Fruit fly (Drosophila melanogaster) whole organism, embryonic: ENCODE data around the gene CG33096.

Source experiments
- ATbp ChIP-seq: fragments of 200-800 bp; sonication (Bioruptor generic); optimal IDR thresholded peaks from 2 replicates; lab custom pipeline; 2017; ENCODE audit warnings: missing biosample characterization, mild to moderate bottlenecking, missing genetic modification characterization, missing genetic modification reagents
- Ada2b ChIP-seq: fragments of 200-800 bp; sonication (Bioruptor generic); IDR thresholded peaks from 2 replicates; pipeline ENCODE4 v1.3.6; 2022; ENCODE audit warnings: missing biosample characterization, missing genetic modification characterization
- CG10431 ChIP-seq: fragments of 200-800 bp; sonication (Bioruptor generic); optimal IDR thresholded peaks from 3 replicates; lab custom pipeline; 2018; ENCODE audit warnings: missing biosample characterization, mild to moderate bottlenecking, missing genetic modification characterization
- CG10543 ChIP-seq: fragments of 200-800 bp; sonication (Bioruptor generic); optimal IDR thresholded peaks from 3 replicates; lab custom pipeline; 2017; ENCODE audit warnings: missing biosample characterization, mild to moderate bottlenecking, missing genetic modification characterization, moderate library complexity
- CG12942 ChIP-seq: fragments of 200-800 bp; sonication (Bioruptor generic); optimal IDR thresholded peaks from 3 replicates; lab custom pipeline; 2016; ENCODE audit warnings: missing biosample characterization, missing genetic modification characterization
- CG13775 ChIP-seq: fragments of 200-800 bp; sonication (Bioruptor generic); optimal IDR thresholded peaks from 3 replicates; lab custom pipeline; 2017; ENCODE audit warnings: missing biosample characterization, mild to moderate bottlenecking, missing genetic modification characterization
- CG1602 ChIP-seq: fragments of 200-800 bp; sonication (Bioruptor generic); optimal IDR thresholded peaks from 3 replicates; lab custom pipeline; 2016; ENCODE audit warnings: missing biosample characterization, missing genetic modification characterization
- CG16863 ChIP-seq: fragments of 200-800 bp; sonication (Bioruptor generic); optimal IDR thresholded peaks from 3 replicates; lab custom pipeline; 2016; ENCODE audit warnings: missing biosample characterization, missing genetic modification characterization
- CG17359 ChIP-seq: fragments of 200-800 bp; sonication (Bioruptor generic); optimal IDR thresholded peaks from 3 replicates; lab custom pipeline; 2018; ENCODE audit warnings: missing biosample characterization, mild to moderate bottlenecking, missing genetic modification characterization, moderate library complexity
- CG18011 ChIP-seq: fragments of 200-800 bp; sonication (Bioruptor generic); optimal IDR thresholded peaks from 2 replicates; lab custom pipeline; 2017; ENCODE audit warnings: missing biosample characterization, missing genetic modification characterization, mild to moderate bottlenecking, moderate library complexity, missing genotype
- CG1832 ChIP-seq: fragments of 200-800 bp; sonication (Bioruptor generic); optimal IDR thresholded peaks from 2 replicates; lab custom pipeline; 2017; ENCODE audit warnings: missing biosample characterization, mild to moderate bottlenecking, missing genetic modification characterization, inconsistent platforms
- CG4404 ChIP-seq: fragments of 200-800 bp; sonication (Bioruptor generic); IDR thresholded peaks from 2 replicates; pipeline ENCODE4 v1.3.6; 2022; ENCODE audit warnings: missing biosample characterization, missing genetic modification characterization
- CG4617 ChIP-seq: fragments of 200-800 bp; sonication (Bioruptor generic); optimal IDR thresholded peaks from 3 replicates; lab custom pipeline; 2016; ENCODE audit warnings: missing biosample characterization, missing genetic modification characterization, borderline replicate concordance
- CG6254 ChIP-seq: fragments of 200-800 bp; sonication (Bioruptor generic); optimal IDR thresholded peaks from 3 replicates; lab custom pipeline; 2017; ENCODE audit warnings: mild to moderate bottlenecking, missing biosample characterization, missing genetic modification reagents, missing genetic modification characterization
- CG6272 ChIP-seq: fragments of 200-800 bp; sonication (Bioruptor generic); IDR thresholded peaks from 2 replicates; pipeline ENCODE4 v1.3.6; 2022; ENCODE audit warnings: missing biosample characterization, missing genetic modification characterization
- CG6654 ChIP-seq: fragments of 200-800 bp; sonication (Bioruptor generic); optimal IDR thresholded peaks from 2 replicates; lab custom pipeline; 2017; ENCODE audit warnings: missing biosample characterization, mild to moderate bottlenecking, missing genetic modification characterization
- CG7357 ChIP-seq: fragments of 200-800 bp; sonication (Bioruptor generic); IDR thresholded peaks from 3 replicates; pipeline ENCODE4 v1.3.6; 2022; ENCODE audit warnings: missing biosample characterization, missing genetic modification characterization
- CG7556 ChIP-seq: fragments of 200-800 bp; sonication (Bioruptor generic); optimal IDR thresholded peaks from 2 replicates; lab custom pipeline; 2017; ENCODE audit warnings: missing biosample characterization, mild to moderate bottlenecking, missing genetic modification characterization
- CG7745 ChIP-seq: fragments of 200-800 bp; sonication (Bioruptor generic); optimal IDR thresholded peaks from 2 replicates; lab custom pipeline; 2018; ENCODE audit warnings: missing biosample characterization, mild to moderate bottlenecking, missing genetic modification characterization, moderate library complexity
- CG7928 ChIP-seq: fragments of 200-800 bp; sonication (Bioruptor generic); optimal IDR thresholded peaks from 2 replicates; lab custom pipeline; 2017; ENCODE audit warnings: missing biosample characterization, mild to moderate bottlenecking, missing genetic modification characterization
- CG8765 ChIP-seq: fragments of 200-800 bp; sonication (Bioruptor generic); IDR thresholded peaks from 2 replicates; pipeline ENCODE4 v1.3.6; 2022; ENCODE audit warnings: missing biosample characterization, missing genetic modification characterization
- E2f1 ChIP-seq: fragments of 200-800 bp; sonication (Bioruptor generic); IDR thresholded peaks from 2 replicates; pipeline ENCODE4 v1.3.6; 2022; ENCODE audit warnings: missing biosample characterization, missing genetic modification characterization
- Ets65A ChIP-seq: fragments of 200-800 bp; sonication (Bioruptor generic); peaks from one replicate; lab custom pipeline; 2016; ENCODE audit warnings: missing biosample characterization, missing genetic modification characterization
- Hsf ChIP-seq: fragments of 200-800 bp; sonication (Bioruptor generic); optimal IDR thresholded peaks from 3 replicates; lab custom pipeline; 2016; ENCODE audit warnings: missing biosample characterization, missing genetic modification characterization
- Kr ChIP-seq: fragments of 200-800 bp; sonication (Bioruptor generic); optimal IDR thresholded peaks from 2 replicates; lab custom pipeline; 2017; ENCODE audit warnings: missing biosample characterization, mild to moderate bottlenecking, missing genetic modification characterization
- Lhr ChIP-seq: fragments of 200-800 bp; sonication (Bioruptor generic); optimal IDR thresholded peaks from 3 replicates; lab custom pipeline; 2017; ENCODE audit warnings: mild to moderate bottlenecking, missing biosample characterization, missing genetic modification reagents, missing genetic modification characterization
- Lim3 ChIP-seq: fragments of 200-800 bp; sonication (Bioruptor generic); IDR thresholded peaks from 2 replicates; pipeline ENCODE4 v1.3.6; 2022; ENCODE audit warnings: missing biosample characterization, missing genetic modification characterization
- Mrtf ChIP-seq: fragments of 200-800 bp; sonication (Bioruptor generic); IDR thresholded peaks from 3 replicates; pipeline ENCODE4 v1.3.6; 2022; ENCODE audit warnings: missing biosample characterization, missing genetic modification characterization
- NfI ChIP-seq: fragments of 200-800 bp; sonication (Bioruptor generic); optimal IDR thresholded peaks from 3 replicates; lab custom pipeline; 2018; ENCODE audit warnings: missing biosample characterization, mild to moderate bottlenecking, missing genetic modification characterization, moderate library complexity
- Pdp1 ChIP-seq, 2 experiments: fragments of 200-800 bp; sonication (Bioruptor generic); optimal IDR thresholded peaks; 3 replicates each; lab custom pipeline; 2016; ENCODE audit warnings: missing biosample characterization in 2 of 2, missing genetic modification characterization in 2 of 2, mild to moderate bottlenecking in 1 of 2, moderate library complexity in 1 of 2
- Scr ChIP-seq: fragments of 200-800 bp; sonication (Bioruptor generic); IDR thresholded peaks from 2 replicates; pipeline ENCODE4 v1.3.6; 2022; ENCODE audit warnings: missing biosample characterization, missing genetic modification characterization; ENCODE audit not compliant: partially characterized antibody
- TFAM ChIP-seq: fragments of 200-800 bp; sonication (Bioruptor generic); optimal IDR thresholded peaks from 2 replicates; lab custom pipeline; 2017; ENCODE audit warnings: missing biosample characterization, missing genetic modification characterization, inconsistent platforms
- al ChIP-seq: fragments of 200-800 bp; sonication (Bioruptor generic); IDR thresholded peaks from 2 replicates; pipeline ENCODE4 v1.3.6; 2022; ENCODE audit warnings: missing biosample characterization, missing genetic modification characterization
- bab2 ChIP-seq: fragments of 200-800 bp; sonication (Bioruptor generic); optimal IDR thresholded peaks from 2 replicates; lab custom pipeline; 2016; ENCODE audit warnings: missing biosample characterization, missing genetic modification characterization
- ci ChIP-seq: fragments of 200-800 bp; sonication (Bioruptor generic); IDR thresholded peaks from 3 replicates; pipeline ENCODE4 v1.3.6; 2022; ENCODE audit warnings: missing biosample characterization, missing genetic modification characterization
- fd102C ChIP-seq: fragments of 200-800 bp; sonication (Bioruptor generic); optimal IDR thresholded peaks from 2 replicates; lab custom pipeline; 2018; ENCODE audit warnings: missing biosample characterization, mild to moderate bottlenecking, missing genetic modification characterization, moderate library complexity
- fd3F ChIP-seq: fragments of 200-800 bp; sonication (Bioruptor generic); optimal IDR thresholded peaks from 2 replicates; lab custom pipeline; 2018; ENCODE audit warnings: missing biosample characterization, mild to moderate bottlenecking, missing genetic modification characterization, moderate library complexity
- fd64A ChIP-seq: fragments of 200-800 bp; sonication (Bioruptor generic); optimal IDR thresholded peaks from 3 replicates; lab custom pipeline; 2018; ENCODE audit warnings: missing biosample characterization, mild to moderate bottlenecking, missing genetic modification characterization
- fu2 ChIP-seq: fragments of 200-800 bp; sonication (Bioruptor generic); optimal IDR thresholded peaks from 2 replicates; lab custom pipeline; 2016; ENCODE audit warnings: missing biosample characterization, missing genetic modification characterization
- gcm2 ChIP-seq: fragments of 200-800 bp; sonication (Bioruptor generic); optimal IDR thresholded peaks from 2 replicates; lab custom pipeline; 2016; ENCODE audit warnings: missing biosample characterization, missing genetic modification characterization
- gro ChIP-seq: fragments of 200-800 bp; sonication (Bioruptor generic); optimal IDR thresholded peaks from 2 replicates; lab custom pipeline; 2016; ENCODE audit warnings: missing biosample characterization, missing genetic modification characterization
- hbn ChIP-seq: fragments of 200-800 bp; sonication (Bioruptor generic); IDR thresholded peaks from 2 replicates; pipeline ENCODE4 v1.3.6; 2022; ENCODE audit warnings: missing biosample characterization, missing genetic modification characterization; ENCODE audit not compliant: partially characterized antibody
- inv ChIP-seq: fragments of 200-800 bp; sonication (Bioruptor generic); IDR thresholded peaks from 2 replicates; pipeline ENCODE4 v1.3.6; 2022; ENCODE audit warnings: missing biosample characterization, missing genetic modification characterization; ENCODE audit not compliant: partially characterized antibody
- jumu ChIP-seq: fragments of 200-800 bp; sonication (Bioruptor generic); optimal IDR thresholded peaks from 3 replicates; lab custom pipeline; 2016; ENCODE audit warnings: missing biosample characterization, missing genetic modification characterization
- slou ChIP-seq: fragments of 200-800 bp; sonication (Bioruptor generic); optimal IDR thresholded peaks from 3 replicates; lab custom pipeline; 2016; ENCODE audit warnings: missing biosample characterization, missing genetic modification characterization
- sr ChIP-seq: fragments of 200-800 bp; sonication (Bioruptor generic); IDR thresholded peaks from 3 replicates; pipeline ENCODE4 v1.3.6; 2022; ENCODE audit warnings: missing biosample characterization, missing genetic modification characterization
- stc ChIP-seq: fragments of 200-800 bp; sonication (Bioruptor generic); IDR thresholded peaks from 2 replicates; pipeline ENCODE4 v1.3.6; 2022; ENCODE audit warnings: missing biosample characterization, missing genetic modification characterization
- z ChIP-seq: fragments of 200-800 bp; sonication (Bioruptor generic); IDR thresholded peaks from 3 replicates; pipeline ENCODE4 v1.3.6; 2022; ENCODE audit warnings: missing biosample characterization, missing genetic modification characterization
- zen ChIP-seq: fragments of 200-800 bp; sonication (Bioruptor generic); optimal IDR thresholded peaks from 3 replicates; lab custom pipeline; 2018; ENCODE audit warnings: missing biosample characterization, mild to moderate bottlenecking, missing genetic modification characterization, moderate library complexity
- zfh2 ChIP-seq: fragments of 200-800 bp; sonication (Bioruptor generic); optimal IDR thresholded peaks from 2 replicates; lab custom pipeline; 2016; ENCODE audit warnings: missing biosample characterization, missing genetic modification characterization

Gene CG33096

dm6 chr3R:25054451-25055188, 42.9 kb upstream of the CG33096 start, which contains the start of gene CG31109 (continued):
- TF ChIP-seq CG7928 = no peak
- TF ChIP-seq CG10431 (GFP tag; lab: Kevin White, UChicago) = no peak
- no peak for TF ChIP-seq TFAM (GFP tag; lab: Kevin White, UChicago)
- peak; percentile 26; the same call in 1 of the 3 replicates for TF ChIP-seq ci (GFP tag; lab: Robert Waterston, UW)
- TF ChIP-seq CG1832 = no peak
- TF ChIP-seq CG13775 (GFP tag; lab: Kevin White, UChicago) = peak; percentile 17
- TF ChIP-seq Lim3 (GFP tag; lab: Robert Waterston, UW) = no peak
- TF ChIP-seq CG6254 (GFP tag; lab: Kevin White, UChicago) = no peak
- no peak for TF ChIP-seq Kr (GFP tag; lab: Kevin White, UChicago)
- no peak for TF ChIP-seq CG7556 (GFP tag; lab: Kevin White, UChicago)
- no peak for TF ChIP-seq jumu (GFP tag; lab: Kevin White, UChicago)
- TF ChIP-seq ATbp (GFP tag; lab: Kevin White, UChicago) = no peak
- no peak for TF ChIP-seq fd3F (GFP tag; lab: Kevin White, UChicago)
- TF ChIP-seq fd64A (GFP tag; lab: Kevin White, UChicago) = no peak
- TF ChIP-seq CG7357 (GFP tag; lab: Robert Waterston, UW) = no peak
- no peak for TF ChIP-seq Ets65A
- peak; percentile 26 for TF ChIP-seq CG10543
- TF ChIP-seq zfh2 (GFP tag; lab: Kevin White, UChicago) = peak; percentile 28
- no peak for TF ChIP-seq inv (GFP tag; lab: Robert Waterston, UW)
- TF ChIP-seq bab2 (GFP tag; lab: Kevin White, UChicago) = no peak
- TF ChIP-seq hbn (GFP tag; lab: Robert Waterston, UW) = peak; percentile 39; the same call in 1 of the 2 replicates
- TF ChIP-seq CG1602 = no peak
- no peak for TF ChIP-seq CG7745 (tag; lab: Kevin White, UChicago)
- no peak for TF ChIP-seq CG4404
- no peak for TF ChIP-seq fd102C (GFP tag; lab: Kevin White, UChicago)
- peak; percentile 61 for TF ChIP-seq Scr (GFP tag; lab: Robert Waterston, UW)
- TF ChIP-seq stc (GFP tag; lab: Robert Waterston, UW) = no peak
- peak in 1 of 2 experiments; percentile 26 for TF ChIP-seq Pdp1 (GFP tag; optimal IDR thresholded peaks at IDR 0.05; lab: Kevin White, UChicago)
- no peak for TF ChIP-seq CG6654
- no peak for TF ChIP-seq E2f1 (GFP tag; lab: Robert Waterston, UW)
- no peak for TF ChIP-seq al (GFP tag; lab: Robert Waterston, UW)
- TF ChIP-seq NfI (GFP tag; lab: Kevin White, UChicago) = no peak
- no peak for TF ChIP-seq gro (GFP tag; lab: Kevin White, UChicago)
- TF ChIP-seq CG4617 (GFP tag; lab: Kevin White, UChicago) = peak; percentile 60
- peak; percentile 2 for TF ChIP-seq CG17359 (tag; lab: Kevin White, UChicago)
- peak; percentile 31 for TF ChIP-seq Lhr (GFP tag; lab: Kevin White, UChicago)
- TF ChIP-seq zen (tag; lab: Kevin White, UChicago) = no peak
- no peak for TF ChIP-seq sr (GFP tag; lab: Robert Waterston, UW)
- no peak for TF ChIP-seq CG8765 (GFP tag; lab: Robert Waterston, UW)
- TF ChIP-seq Ada2b (GFP tag; lab: Robert Waterston, UW) = no peak
- no peak for TF ChIP-seq CG6272 (GFP tag; lab: Robert Waterston, UW)
- no peak for TF ChIP-seq CG12942 (GFP tag; lab: Kevin White, UChicago)
- TF ChIP-seq fu2 (GFP tag; lab: Kevin White, UChicago) = no peak
- TF ChIP-seq CG18011 = peak; percentile 8
- no peak for TF ChIP-seq gcm2 (GFP tag; lab: Kevin White, UChicago)
- peak; percentile 2 for TF ChIP-seq Hsf (GFP tag; lab: Kevin White, UChicago)
- no peak for TF ChIP-seq Mrtf
- TF ChIP-seq slou (GFP tag; lab: Kevin White, UChicago) = no peak
- no peak for TF ChIP-seq z (GFP tag; lab: Robert Waterston, UW)
- TF ChIP-seq CG16863 = no peak
